Fruit fly (Drosophila melanogaster) whole organism, embryonic: ENCODE results near the gene CG10031.

Experiments
- ATbp ChIP-seq: fragments of 200-800 bp; sonication (Bioruptor generic); optimal IDR thresholded peaks from 2 replicates; lab custom pipeline; 2017; ENCODE audit warnings: missing biosample characterization, mild to moderate bottlenecking, missing genetic modification characterization, missing genetic modification reagents
- BEAF-32 ChIP-seq: fragments of 200-800 bp; sonication (Bioruptor generic); optimal IDR thresholded peaks from 3 replicates; lab custom pipeline; 2017; ENCODE audit warnings: missing biosample characterization, missing genetic modification characterization, mild to moderate bottlenecking, moderate library complexity, missing genetic modification reagents
- CG1233 ChIP-seq: fragments of 200-800 bp; sonication (Bioruptor generic); optimal IDR thresholded peaks from 4 replicates; lab custom pipeline; 2018; ENCODE audit warnings: missing biosample characterization, mild to moderate bottlenecking, missing genetic modification characterization
- CG12659 ChIP-seq: fragments of 200-800 bp; sonication (Bioruptor generic); optimal IDR thresholded peaks from 3 replicates; lab custom pipeline; 2017; ENCODE audit warnings: mild to moderate bottlenecking, missing biosample characterization, missing genetic modification reagents, missing genetic modification characterization
- CG13624 ChIP-seq: fragments of 200-800 bp; sonication (Bioruptor generic); optimal IDR thresholded peaks from 2 replicates; lab custom pipeline; 2016; ENCODE audit warnings: missing biosample characterization, missing genetic modification characterization
- CG14050 ChIP-seq: fragments of 200-800 bp; sonication (Bioruptor generic); IDR thresholded peaks from 3 replicates; pipeline ENCODE4 v1.3.6; 2022; ENCODE audit warnings: missing biosample characterization, missing genetic modification characterization
- CG17359 ChIP-seq: fragments of 200-800 bp; sonication (Bioruptor generic); optimal IDR thresholded peaks from 3 replicates; lab custom pipeline; 2018; ENCODE audit warnings: missing biosample characterization, mild to moderate bottlenecking, missing genetic modification characterization, moderate library complexity
- CG1792 ChIP-seq: fragments of 200-800 bp; sonication (Bioruptor generic); optimal IDR thresholded peaks from 2 replicates; lab custom pipeline; 2016; ENCODE audit warnings: missing biosample characterization, missing genetic modification characterization
- CG18619 ChIP-seq: fragments of 200-800 bp; sonication (Bioruptor generic); optimal IDR thresholded peaks from 3 replicates; lab custom pipeline; 2017; ENCODE audit warnings: missing biosample characterization, mild to moderate bottlenecking, missing genetic modification characterization
- CG30020 ChIP-seq: fragments of 200-800 bp; optimal IDR thresholded peaks from 2 replicates; lab custom pipeline; 2019; ENCODE audit warnings: missing biosample characterization, mild to moderate bottlenecking, missing genetic modification characterization, moderate library complexity
- CG32772 ChIP-seq: fragments of 200-800 bp; sonication (Bioruptor generic); IDR thresholded peaks from 2 replicates; pipeline ENCODE4 v1.3.6; 2022; ENCODE audit warnings: missing biosample characterization, missing genetic modification characterization
- CG34224 ChIP-seq: fragments of 200-800 bp; sonication (Bioruptor generic); IDR thresholded peaks from 3 replicates; pipeline ENCODE4 v1.3.6; 2022; ENCODE audit warnings: missing biosample characterization, missing genetic modification characterization; ENCODE audit not compliant: partially characterized antibody
- CG3847 ChIP-seq: fragments of 200-800 bp; sonication (Bioruptor generic); IDR thresholded peaks from 2 replicates; pipeline ENCODE4 v1.3.6; 2022; ENCODE audit warnings: missing biosample characterization, missing genetic modification characterization
- CG4282 ChIP-seq: fragments of 200-800 bp; sonication (Bioruptor generic); optimal IDR thresholded peaks from 2 replicates; lab custom pipeline; 2016; ENCODE audit warnings: missing biosample characterization, missing genetic modification characterization
- CG4360 ChIP-seq: fragments of 200-800 bp; sonication (Bioruptor generic); IDR thresholded peaks from 2 replicates; pipeline ENCODE4 v1.3.6; 2022; ENCODE audit warnings: missing biosample characterization, missing genetic modification characterization
- CG43689 ChIP-seq: fragments of 200-800 bp; sonication (Bioruptor generic); IDR thresholded peaks from 2 replicates; pipeline ENCODE4 v1.3.6; 2022; ENCODE audit warnings: missing biosample characterization, missing genetic modification characterization
- CG4424 ChIP-seq: fragments of 200-800 bp; sonication (Bioruptor generic); optimal IDR thresholded peaks from 3 replicates; lab custom pipeline; 2016; ENCODE audit warnings: missing biosample characterization, missing genetic modification characterization
- CG6813 ChIP-seq: fragments of 200-800 bp; sonication (Bioruptor generic); optimal IDR thresholded peaks from 2 replicates; lab custom pipeline; 2017; ENCODE audit warnings: missing biosample characterization, missing genetic modification characterization, mild to moderate bottlenecking, moderate library complexity, missing genetic modification reagents
- CG7271 ChIP-seq: fragments of 200-800 bp; sonication (Bioruptor generic); optimal IDR thresholded peaks from 2 replicates; lab custom pipeline; 2018; ENCODE audit warnings: missing biosample characterization, mild to moderate bottlenecking, missing genetic modification characterization, moderate library complexity
- CG7556 ChIP-seq: fragments of 200-800 bp; sonication (Bioruptor generic); optimal IDR thresholded peaks from 2 replicates; lab custom pipeline; 2017; ENCODE audit warnings: missing biosample characterization, mild to moderate bottlenecking, missing genetic modification characterization
- CG7987 ChIP-seq: fragments of 200-800 bp; sonication (Bioruptor generic); optimal IDR thresholded peaks from 2 replicates; lab custom pipeline; 2018; ENCODE audit warnings: missing biosample characterization, mild to moderate bottlenecking, missing genetic modification characterization, moderate library complexity
- Dfd ChIP-seq, 2 experiments: fragments of >200 bp; optimal IDR thresholded peaks; 2 replicates each; lab custom pipeline; 2017; ENCODE audit warnings: missing biosample characterization in 2 of 2, missing genetic modification characterization in 2 of 2
- Dip3 ChIP-seq: fragments of 200-800 bp; sonication (Bioruptor generic); optimal IDR thresholded peaks from 3 replicates; lab custom pipeline; 2016; ENCODE audit warnings: missing biosample characterization, missing genetic modification characterization
- Dp ChIP-seq: fragments of 200-800 bp; sonication (Bioruptor generic); optimal IDR thresholded peaks from 2 replicates; lab custom pipeline; 2018; ENCODE audit warnings: missing biosample characterization, mild to moderate bottlenecking, missing genetic modification characterization, moderate library complexity
- E2f1 ChIP-seq: fragments of 200-800 bp; sonication (Bioruptor generic); IDR thresholded peaks from 2 replicates; pipeline ENCODE4 v1.3.6; 2022; ENCODE audit warnings: missing biosample characterization, missing genetic modification characterization
- Elba2 ChIP-seq: fragments of 200-800 bp; sonication (Bioruptor generic); optimal IDR thresholded peaks from 3 replicates; lab custom pipeline; 2016; ENCODE audit warnings: missing biosample characterization, missing genetic modification characterization
- Fer1 ChIP-seq: fragments of 200-800 bp; sonication (Bioruptor generic); optimal IDR thresholded peaks from 2 replicates; lab custom pipeline; 2017; ENCODE audit warnings: missing biosample characterization, mild to moderate bottlenecking, missing genetic modification characterization
- Gsc ChIP-seq: fragments of 200-800 bp; sonication (Bioruptor generic); IDR thresholded peaks from 2 replicates; pipeline ENCODE4 v1.3.6; 2022; ENCODE audit warnings: missing biosample characterization, missing genetic modification characterization
- H2.0 ChIP-seq: fragments of 200-800 bp; sonication (Bioruptor generic); IDR thresholded peaks from 2 replicates; pipeline ENCODE4 v1.3.6; 2022; ENCODE audit warnings: missing biosample characterization, missing genetic modification characterization
- HLH4C ChIP-seq: fragments of 200-800 bp; sonication (Bioruptor generic); IDR thresholded peaks from 3 replicates; pipeline ENCODE4 v1.3.6; 2022; ENCODE audit warnings: missing biosample characterization, missing genetic modification characterization; ENCODE audit not compliant: partially characterized antibody
- Hmx ChIP-seq: fragments of 200-800 bp; sonication (Bioruptor generic); optimal IDR thresholded peaks from 2 replicates; lab custom pipeline; 2016; ENCODE audit warnings: missing biosample characterization, missing genetic modification characterization
- MTF-1 ChIP-seq: fragments of 200-800 bp; sonication (Bioruptor generic); optimal IDR thresholded peaks from 2 replicates; lab custom pipeline; 2018; ENCODE audit warnings: missing biosample characterization, mild to moderate bottlenecking, missing genetic modification characterization, borderline replicate concordance
- Mes4 ChIP-seq: fragments of 200-800 bp; sonication (Bioruptor generic); optimal IDR thresholded peaks from 2 replicates; lab custom pipeline; 2016; ENCODE audit warnings: missing biosample characterization, missing genetic modification characterization
- Mrtf ChIP-seq: fragments of 200-800 bp; sonication (Bioruptor generic); IDR thresholded peaks from 3 replicates; pipeline ENCODE4 v1.3.6; 2022; ENCODE audit warnings: missing biosample characterization, missing genetic modification characterization
- Nf-YB ChIP-seq: fragments of 200-800 bp; sonication (Bioruptor generic); optimal IDR thresholded peaks from 3 replicates; lab custom pipeline; 2019; ENCODE audit warnings: missing biosample characterization, mild to moderate bottlenecking, missing genetic modification characterization, moderate library complexity
- Oli ChIP-seq: fragments of 200-800 bp; sonication (Bioruptor generic); optimal IDR thresholded peaks from 2 replicates; lab custom pipeline; 2018; ENCODE audit warnings: missing biosample characterization, mild to moderate bottlenecking, missing genetic modification characterization, moderate library complexity
- Sry-δ ChIP-seq: fragments of 200-800 bp; sonication (Bioruptor generic); optimal IDR thresholded peaks from 2 replicates; lab custom pipeline; 2016; ENCODE audit warnings: missing biosample characterization, missing genetic modification characterization
- bcd ChIP-seq: fragments of 200-800 bp; sonication (Bioruptor generic); optimal IDR thresholded peaks from 2 replicates; lab custom pipeline; 2017; ENCODE audit warnings: missing biosample characterization, mild to moderate bottlenecking, missing genetic modification characterization
- cato ChIP-seq: fragments of 200-800 bp; sonication (Bioruptor generic); optimal IDR thresholded peaks from 2 replicates; lab custom pipeline; 2016; ENCODE audit warnings: missing biosample characterization, missing genetic modification characterization, borderline replicate concordance
- dimm ChIP-seq: fragments of 200-800 bp; sonication (Bioruptor generic); IDR thresholded peaks from 2 replicates; pipeline ENCODE4 v1.3.6; 2022; ENCODE audit warnings: missing biosample characterization, missing genetic modification characterization
- disco-r ChIP-seq: fragments of 200-800 bp; sonication (Bioruptor generic); optimal IDR thresholded peaks from 2 replicates; lab custom pipeline; 2016; ENCODE audit warnings: missing biosample characterization, missing genetic modification characterization
- fu2 ChIP-seq: fragments of 200-800 bp; sonication (Bioruptor generic); optimal IDR thresholded peaks from 2 replicates; lab custom pipeline; 2016; ENCODE audit warnings: missing biosample characterization, missing genetic modification characterization
- gsb ChIP-seq: fragments of 200-800 bp; sonication (Bioruptor generic); IDR thresholded peaks from 2 replicates; pipeline ENCODE4 v1.3.6; 2022; ENCODE audit warnings: missing biosample characterization, missing genetic modification characterization
- hbn ChIP-seq: fragments of 200-800 bp; sonication (Bioruptor generic); IDR thresholded peaks from 2 replicates; pipeline ENCODE4 v1.3.6; 2022; ENCODE audit warnings: missing biosample characterization, missing genetic modification characterization; ENCODE audit not compliant: partially characterized antibody
- hkb ChIP-seq, 2 experiments: fragments of 200-800 bp in 1 of 2; fragments of >200 bp in 1 of 2; sonication (Bioruptor generic) in 1 of 2; IDR thresholded peaks in 1 of 2; optimal IDR thresholded peaks in 1 of 2; 2 replicates each; pipeline versions ENCODE4 v1.3.6 to Lab custom; 2017 to 2022; ENCODE audit warnings: missing biosample characterization in 1 of 2, missing genetic modification characterization in 1 of 2
- inv ChIP-seq: fragments of 200-800 bp; sonication (Bioruptor generic); IDR thresholded peaks from 2 replicates; pipeline ENCODE4 v1.3.6; 2022; ENCODE audit warnings: missing biosample characterization, missing genetic modification characterization; ENCODE audit not compliant: partially characterized antibody
- pzg ChIP-seq: fragments of 200-800 bp; sonication (Bioruptor generic); optimal IDR thresholded peaks from 3 replicates; lab custom pipeline; 2018; ENCODE audit warnings: missing biosample characterization, mild to moderate bottlenecking, missing genetic modification characterization, moderate library complexity
- row ChIP-seq: fragments of 200-800 bp; sonication (Bioruptor generic); IDR thresholded peaks from 3 replicates; pipeline ENCODE4 v1.3.6; 2022; ENCODE audit warnings: missing biosample characterization, missing genetic modification characterization
- sim ChIP-seq: fragments of 200-800 bp; sonication (Bioruptor generic); IDR thresholded peaks from 2 replicates; pipeline ENCODE4 v1.3.6; 2022; ENCODE audit warnings: missing biosample characterization, missing genetic modification characterization
- toy ChIP-seq: fragments of 200-800 bp; sonication (Bioruptor generic); IDR thresholded peaks from 2 replicates; pipeline ENCODE4 v1.3.6; 2022; ENCODE audit warnings: missing biosample characterization, missing genetic modification characterization
- yki ChIP-seq: fragments of >200 bp; optimal IDR thresholded peaks from 3 replicates; lab custom pipeline; 2018

The CG10031 gene

dm6 chr2L:3712949-3713416 lies 14.1 kb upstream of the CG10031 start, which contains the start of the genes CG31955 and CG2818 (continued):
- TF ChIP-seq CG13624 (GFP tag; lab: Kevin White, UChicago) (peak; percentile 6), Oli (tag; lab: Kevin White, UChicago) (no peak), inv (GFP tag; lab: Robert Waterston, UW) (peak; percentile 62), Fer1 (GFP tag; lab: Kevin White, UChicago) (no peak), CG17359 (tag; lab: Kevin White, UChicago) (no peak), CG43689 (GFP tag; lab: Robert Waterston, UW) (no peak), Mrtf (GFP tag; lab: Robert Waterston, UW) (no peak), CG1792 (no peak), CG18619 (GFP tag; lab: Kevin White, UChicago) (no peak), sim (no peak), Dp (GFP tag; lab: Kevin White, UChicago) (peak; percentile 59), CG1233 (GFP tag; lab: Kevin White, UChicago) (no peak), H2.0 (GFP tag; lab: Robert Waterston, UW) (no peak), BEAF-32 (peak; percentile 80), Gsc (GFP tag; lab: Robert Waterston, UW) (no peak), Elba2 (GFP tag; lab: Kevin White, UChicago) (no peak), CG4360 (GFP tag; lab: Robert Waterston, UW) (no peak), CG7556 (GFP tag; lab: Kevin White, UChicago) (no peak), Sry-δ (GFP tag; lab: Kevin White, UChicago) (peak; percentile 86), Dip3 (no peak), CG6813 (no peak), dimm (no peak), CG7987 (GFP tag; lab: Kevin White, UChicago) (no peak), CG32772 (GFP tag; lab: Robert Waterston, UW) (no peak), bcd (no peak), row (GFP tag; lab: Robert Waterston, UW) (peak; percentile 63), Hmx (GFP tag; lab: Kevin White, UChicago) (no peak), ATbp (GFP tag; lab: Kevin White, UChicago) (no peak), fu2 (GFP tag; lab: Kevin White, UChicago) (no peak), Mes4 (no peak), CG4424 (GFP tag; lab: Kevin White, UChicago) (no peak), pzg (GFP tag; lab: Kevin White, UChicago) (peak; percentile 71), Nf-YB (GFP tag; lab: Kevin White, UChicago) (no peak), CG34224 (GFP tag; lab: Robert Waterston, UW) (peak; percentile 81), hbn (GFP tag; lab: Robert Waterston, UW) (peak; percentile 59), E2f1 (GFP tag; lab: Robert Waterston, UW) (no peak), Dfd (GFP tag; optimal IDR thresholded peaks at IDR 0.05; lab: Kevin White, UChicago) (no peak), yki (lab: Kevin White, UChicago) (no peak), CG12659 (GFP tag; lab: Kevin White, UChicago) (peak; percentile 46), CG14050 (GFP tag; lab: Robert Waterston, UW) (no peak), CG30020 (tag; lab: Kevin White, UChicago) (peak; percentile 36), toy (no peak), CG4282 (GFP tag; lab: Kevin White, UChicago) (no peak), disco-r (GFP tag; lab: Kevin White, UChicago) (no peak), hkb (optimal IDR thresholded peaks at IDR 0.05; lab: Kevin White, UChicago) (no peak), hkb (GFP tag; IDR thresholded peaks at IDR 0.05; lab: Robert Waterston, UW) (no peak), gsb (no peak), CG7271 (no peak), MTF-1 (GFP tag; lab: Kevin White, UChicago) (no peak), CG3847 (GFP tag; lab: Robert Waterston, UW) (peak; percentile 51), cato (no peak), HLH4C (peak; percentile 50; the same call in 1 of the 3 replicates)
